Fruit fly (Drosophila melanogaster): ENCODE results near the gene CG31380.

- TF ChIP-seq h (optimal IDR thresholded peaks at IDR 0.05): no peak
- TF ChIP-seq psq (optimal IDR thresholded peaks at IDR 0.05): no peak
Measured at dm6 chr3R:25778205-25778604, 11.1 kb downstream of the CG31380 start, which contains the start of gene CG4956.
